Fruit fly (Drosophila melanogaster): ENCODE measurements around the gene chm.

Gene chm

dm6 chr2L:7436492-7437324, 24.5 kb downstream of the chm start (continued):
- TF ChIP-seq CG2116 (GFP tag; optimal IDR thresholded peaks at IDR 0.05) (peak; percentile 33), bab2 (GFP tag; optimal IDR thresholded peaks at IDR 0.05) (peak; percentile 84), CG32767 (GFP tag; IDR thresholded peaks at IDR 0.05) (peak; percentile 37; the same call in 1 of the 2 replicates), so (GFP tag; IDR thresholded peaks at IDR 0.05) (peak; percentile 79; the same call in 2 of the 3 replicates), luna (GFP tag; optimal IDR thresholded peaks at IDR 0.05) (peak; percentile 34), kni (GFP tag; optimal IDR thresholded peaks at IDR 0.05) (peak; percentile 58), CG2202 (tag; optimal IDR thresholded peaks at IDR 0.05) (no peak), CG7839 (tag; optimal IDR thresholded peaks at IDR 0.05) (peak; percentile 40), CG6813 (GFP tag; optimal IDR thresholded peaks at IDR 0.05) (peak; percentile 77), D (optimal IDR thresholded peaks at IDR 0.05) (no peak), D (GFP tag; optimal IDR thresholded peaks at IDR 0.05) (no peak), seq (GFP tag; IDR thresholded peaks at IDR 0.05) (peak; percentile 84), CG17912 (GFP tag; optimal IDR thresholded peaks at IDR 0.05) (peak; percentile 88), ab (GFP tag; optimal IDR thresholded peaks at IDR 0.05) (no peak), abd-A (tag; optimal IDR thresholded peaks at IDR 0.05) (no peak), Oaz (GFP tag; IDR thresholded peaks at IDR 0.05) (0 out of 2 replicates have a peak, but pooled peaks have one; percentile 40), schlank (tag; optimal IDR thresholded peaks at IDR 0.05) (peak; percentile 86), insv (GFP tag; optimal IDR thresholded peaks at IDR 0.05) (peak in 1 of 2 experiments; percentile 49), CG30431 (GFP tag; optimal IDR thresholded peaks at IDR 0.05) (peak; percentile 36), Drgx (GFP tag; IDR thresholded peaks at IDR 0.05) (no peak; the same call in 1 of the 2 replicates), HHEX (GFP tag; optimal IDR thresholded peaks at IDR 0.05) (peak; percentile 71), CG13775 (GFP tag; optimal IDR thresholded peaks at IDR 0.05) (peak; percentile 44), Atf6 (GFP tag; IDR thresholded peaks at IDR 0.05) (peak; percentile 89), Mes4 (GFP tag; optimal IDR thresholded peaks at IDR 0.05) (peak; percentile 52), CG1602 (GFP tag; optimal IDR thresholded peaks at IDR 0.05) (peak; percentile 36), Ssrp (tag; optimal IDR thresholded peaks at IDR 0.05) (no peak), CG11695 (GFP tag; IDR thresholded peaks at IDR 0.05) (peak; percentile 70; the same call in 2 of the 3 replicates), Nf-YB (GFP tag; optimal IDR thresholded peaks at IDR 0.05) (no peak), C15 (GFP tag; IDR thresholded peaks at IDR 0.05) (peak; percentile 70; the same call in 1 of the 3 replicates), CG13123 (GFP tag; optimal IDR thresholded peaks at IDR 0.05) (peak; percentile 79), Sry-δ (GFP tag; optimal IDR thresholded peaks at IDR 0.05) (peak; percentile 43), hkb (optimal IDR thresholded peaks at IDR 0.05) (no peak), hkb (GFP tag; IDR thresholded peaks at IDR 0.05) (peak; percentile 78), Blimp-1 (GFP tag; optimal IDR thresholded peaks at IDR 0.05) (peak; percentile 43), CG15696 (tag; optimal IDR thresholded peaks at IDR 0.05) (peak; percentile 2), CG6791 (GFP tag; IDR thresholded peaks at IDR 0.05; ENCODE audit: partially characterized antibody) (no peak), Mad (GFP tag; optimal IDR thresholded peaks at IDR 0.05) (peak; percentile 53), D19A (tag; optimal IDR thresholded peaks at IDR 0.05) (no peak), Med (GFP tag) (peak; percentile 97), Kr (GFP tag; optimal IDR thresholded peaks at IDR 0.05) (no peak), CG7963 (GFP tag; IDR thresholded peaks at IDR 0.05; ENCODE audit: partially characterized antibody) (no peak), inv (GFP tag; IDR thresholded peaks at IDR 0.05; ENCODE audit: partially characterized antibody) (no peak), NC2β (GFP tag; optimal IDR thresholded peaks at IDR 0.05) (peak; percentile 21), ci (GFP tag; IDR thresholded peaks at IDR 0.05) (peak; percentile 92), Eip74EF (GFP tag; optimal IDR thresholded peaks at IDR 0.05) (peak in 1 of 2 experiments; percentile 17), sqz (GFP tag; optimal IDR thresholded peaks at IDR 0.05) (peak; percentile 55), hth (optimal IDR thresholded peaks at IDR 0.05) (no peak), ttk (GFP tag; IDR thresholded peaks at IDR 0.05) (peak; percentile 31; the same call in 1 of the 2 replicates), TFAM (GFP tag; optimal IDR thresholded peaks at IDR 0.05) (no peak)

Data from whole organism, embryonic.